Fruit fly (Drosophila melanogaster) whole organism, embryonic: Measurements from ENCODE around the gene Arpc2.

ENCODE experiments used
- Abd-B ChIP-seq: fragments of 200-800 bp; sonication (Bioruptor generic); optimal IDR thresholded peaks from 2 replicates; lab custom pipeline; 2018; ENCODE audit warnings: missing biosample characterization, mild to moderate bottlenecking, missing genetic modification characterization, moderate library complexity
- Adf1 ChIP-seq: fragments of 200-800 bp; sonication (Bioruptor generic); IDR thresholded peaks from 2 replicates; pipeline ENCODE4 v1.3.6; 2022; ENCODE audit warnings: missing biosample characterization, missing genetic modification characterization
- CG10147 ChIP-seq: fragments of 200-800 bp; sonication (Bioruptor generic); optimal IDR thresholded peaks from 2 replicates; lab custom pipeline; 2019; ENCODE audit warnings: missing biosample characterization, mild to moderate bottlenecking, missing genetic modification characterization, moderate library complexity
- CG11247 ChIP-seq: fragments of 200-800 bp; sonication (Bioruptor generic); IDR thresholded peaks from 2 replicates; pipeline ENCODE4 v1.3.6; 2022; ENCODE audit warnings: missing biosample characterization, missing genetic modification characterization
- CG12104 ChIP-seq: fragments of 200-800 bp; sonication (Bioruptor generic); optimal IDR thresholded peaks from 3 replicates; lab custom pipeline; 2016; ENCODE audit warnings: missing biosample characterization, missing genetic modification characterization
- CG12155 ChIP-seq: fragments of 200-800 bp; sonication (Bioruptor generic); optimal IDR thresholded peaks from 3 replicates; lab custom pipeline; 2016; ENCODE audit warnings: missing biosample characterization, missing genetic modification characterization
- CG12236 ChIP-seq: fragments of 200-800 bp; sonication (Bioruptor generic); optimal IDR thresholded peaks from 2 replicates; lab custom pipeline; 2016; ENCODE audit warnings: missing biosample characterization, missing genetic modification characterization
- CG12299 ChIP-seq: fragments of 200-800 bp; sonication (Bioruptor generic); optimal IDR thresholded peaks from 2 replicates; lab custom pipeline; 2018; ENCODE audit warnings: missing biosample characterization, mild to moderate bottlenecking, missing genetic modification characterization
- CG15011 ChIP-seq: fragments of 200-800 bp; sonication (Bioruptor generic); optimal IDR thresholded peaks from 3 replicates; lab custom pipeline; 2018; ENCODE audit warnings: missing biosample characterization, mild to moderate bottlenecking, missing genetic modification characterization
- CG15514 ChIP-seq: fragments of 200-800 bp; sonication (Bioruptor generic); optimal IDR thresholded peaks from 3 replicates; lab custom pipeline; 2017; ENCODE audit warnings: missing biosample characterization, missing genetic modification characterization, mild to moderate bottlenecking, moderate library complexity, missing genetic modification reagents
- CG1647 ChIP-seq: fragments of 200-800 bp; sonication (Bioruptor generic); optimal IDR thresholded peaks from 3 replicates; lab custom pipeline; 2016; ENCODE audit warnings: missing biosample characterization, missing genetic modification characterization
- CG17361 ChIP-seq: fragments of 200-800 bp; sonication (Bioruptor generic); IDR thresholded peaks from 3 replicates; pipeline ENCODE4 v1.3.6; 2022; ENCODE audit warnings: missing biosample characterization, missing genetic modification characterization
- CG18599 ChIP-seq: fragments of 200-800 bp; sonication (Bioruptor generic); optimal IDR thresholded peaks from 3 replicates; lab custom pipeline; 2017; ENCODE audit warnings: missing biosample characterization, missing genetic modification characterization, mild to moderate bottlenecking, moderate library complexity, missing genetic modification reagents
- CG2120 ChIP-seq: fragments of 200-800 bp; sonication (Bioruptor generic); optimal IDR thresholded peaks from 3 replicates; lab custom pipeline; 2016; ENCODE audit warnings: missing biosample characterization, missing genetic modification characterization
- CG3995 ChIP-seq: fragments of 200-800 bp; sonication (Bioruptor generic); optimal IDR thresholded peaks from 3 replicates; lab custom pipeline; 2016; ENCODE audit warnings: missing biosample characterization, missing genetic modification characterization
- CG4282 ChIP-seq: fragments of 200-800 bp; sonication (Bioruptor generic); optimal IDR thresholded peaks from 2 replicates; lab custom pipeline; 2016; ENCODE audit warnings: missing biosample characterization, missing genetic modification characterization
- CG4360 ChIP-seq: fragments of 200-800 bp; sonication (Bioruptor generic); IDR thresholded peaks from 2 replicates; pipeline ENCODE4 v1.3.6; 2022; ENCODE audit warnings: missing biosample characterization, missing genetic modification characterization
- CG8290 ChIP-seq, 3 experiments: fragments of 200-800 bp; sonication (Bioruptor generic); optimal IDR thresholded peaks; 2 replicates each; lab custom pipeline; 2016 to 2019; ENCODE audit warnings: missing biosample characterization in 3 of 3, missing genetic modification characterization in 3 of 3, mild to moderate bottlenecking in 2 of 3, moderate library complexity in 1 of 3
- CkIIα-i1 ChIP-seq: fragments of 200-800 bp; sonication (Bioruptor generic); IDR thresholded peaks from 2 replicates; pipeline ENCODE4 v1.3.6; 2022; ENCODE audit warnings: missing biosample characterization, missing genetic modification characterization
- CoRest ChIP-seq: fragments of 200-800 bp; sonication (Bioruptor generic); optimal IDR thresholded peaks from 3 replicates; lab custom pipeline; 2018; ENCODE audit warnings: missing biosample characterization, mild to moderate bottlenecking, missing genetic modification characterization, moderate library complexity
- Ets65A ChIP-seq: fragments of 200-800 bp; sonication (Bioruptor generic); peaks from one replicate; lab custom pipeline; 2016; ENCODE audit warnings: missing biosample characterization, missing genetic modification characterization
- Gug ChIP-seq: fragments of 200-800 bp; sonication (Bioruptor generic); IDR thresholded peaks from 4 replicates; pipeline ENCODE4 v1.3.6; 2022; ENCODE audit warnings: missing biosample characterization, missing genetic modification characterization
- H2.0 ChIP-seq: fragments of 200-800 bp; sonication (Bioruptor generic); IDR thresholded peaks from 2 replicates; pipeline ENCODE4 v1.3.6; 2022; ENCODE audit warnings: missing biosample characterization, missing genetic modification characterization
- Hr51 ChIP-seq, 2 experiments: fragments of 200-800 bp; sonication (Bioruptor generic); optimal IDR thresholded peaks; 2 replicates in 1 of 2; 3 replicates in 1 of 2; lab custom pipeline; 2016 to 2018; ENCODE audit warnings: missing biosample characterization in 2 of 2, missing genetic modification characterization in 2 of 2, mild to moderate bottlenecking in 1 of 2, moderate library complexity in 1 of 2
- Kr ChIP-seq: fragments of 200-800 bp; sonication (Bioruptor generic); optimal IDR thresholded peaks from 2 replicates; lab custom pipeline; 2017; ENCODE audit warnings: missing biosample characterization, mild to moderate bottlenecking, missing genetic modification characterization
- Max ChIP-seq: fragments of 200-800 bp; sonication (Bioruptor generic); optimal IDR thresholded peaks from 2 replicates; lab custom pipeline; 2016; ENCODE audit warnings: missing biosample characterization, mild to moderate bottlenecking, missing genetic modification characterization
- Nf-YC ChIP-seq: fragments of 200-800 bp; optimal IDR thresholded peaks from 3 replicates; lab custom pipeline; 2019; ENCODE audit warnings: missing biosample characterization, mild to moderate bottlenecking, missing genetic modification characterization, moderate library complexity
- NfI ChIP-seq: fragments of 200-800 bp; sonication (Bioruptor generic); optimal IDR thresholded peaks from 3 replicates; lab custom pipeline; 2018; ENCODE audit warnings: missing biosample characterization, mild to moderate bottlenecking, missing genetic modification characterization, moderate library complexity
- Oaz ChIP-seq: fragments of 200-800 bp; sonication (Bioruptor generic); IDR thresholded peaks from 2 replicates; pipeline ENCODE4 v1.3.6; 2022; ENCODE audit warnings: missing biosample characterization, missing genetic modification characterization
- Opbp ChIP-seq: fragments of 200-800 bp; sonication (Bioruptor generic); IDR thresholded peaks from 3 replicates; pipeline ENCODE4 v1.3.6; 2022; ENCODE audit warnings: missing biosample characterization, missing genetic modification characterization; ENCODE audit not compliant: partially characterized antibody
- Sin3A ChIP-seq: fragments of >200 bp; optimal IDR thresholded peaks from 2 replicates; lab custom pipeline; 2018
- Sox100B ChIP-seq: fragments of 200-800 bp; sonication (Bioruptor generic); optimal IDR thresholded peaks from 3 replicates; lab custom pipeline; 2018; ENCODE audit warnings: missing biosample characterization, mild to moderate bottlenecking, missing genetic modification characterization
- YL-1 ChIP-seq: fragments of 200-800 bp; sonication (Bioruptor generic); optimal IDR thresholded peaks from 3 replicates; lab custom pipeline; 2017; ENCODE audit warnings: missing biosample characterization, mild to moderate bottlenecking, missing genetic modification characterization
- al ChIP-seq: fragments of 200-800 bp; sonication (Bioruptor generic); IDR thresholded peaks from 2 replicates; pipeline ENCODE4 v1.3.6; 2022; ENCODE audit warnings: missing biosample characterization, missing genetic modification characterization
- ara ChIP-seq: fragments of 200-800 bp; sonication (Bioruptor generic); IDR thresholded peaks from 2 replicates; pipeline ENCODE4 v1.3.6; 2022; ENCODE audit warnings: missing biosample characterization, missing genetic modification characterization
- bbx ChIP-seq: fragments of 200-800 bp; sonication (Bioruptor generic); IDR thresholded peaks from 2 replicates; pipeline ENCODE4 v1.3.6; 2022; ENCODE audit warnings: missing biosample characterization, missing genetic modification characterization; ENCODE audit not compliant: partially characterized antibody
- cg ChIP-seq: fragments of 200-800 bp; sonication (Bioruptor generic); optimal IDR thresholded peaks from 3 replicates; lab custom pipeline; 2019; ENCODE audit warnings: missing biosample characterization, mild to moderate bottlenecking, missing genetic modification characterization, moderate library complexity
- danr ChIP-seq: fragments of 200-800 bp; sonication (Bioruptor generic); IDR thresholded peaks from 2 replicates; pipeline ENCODE4 v1.3.6; 2022; ENCODE audit warnings: missing biosample characterization, missing genetic modification characterization
- dysf ChIP-seq: fragments of 200-800 bp; sonication (Bioruptor generic); IDR thresholded peaks from 3 replicates; pipeline ENCODE4 v1.3.6; 2022; ENCODE audit warnings: missing biosample characterization, missing genetic modification characterization
- eyg ChIP-seq: fragments of 200-800 bp; sonication (Bioruptor generic); optimal IDR thresholded peaks from 3 replicates; lab custom pipeline; 2016; ENCODE audit warnings: missing biosample characterization, missing genetic modification characterization
- gce ChIP-seq: fragments of 200-800 bp; sonication (Bioruptor generic); IDR thresholded peaks from 3 replicates; pipeline ENCODE4 v1.3.6; 2022; ENCODE audit warnings: missing biosample characterization, missing genetic modification characterization
- gcm2 ChIP-seq: fragments of 200-800 bp; sonication (Bioruptor generic); optimal IDR thresholded peaks from 2 replicates; lab custom pipeline; 2016; ENCODE audit warnings: missing biosample characterization, missing genetic modification characterization
- gem ChIP-seq: fragments of 200-800 bp; sonication (Bioruptor generic); optimal IDR thresholded peaks from 2 replicates; lab custom pipeline; 2019; ENCODE audit warnings: missing biosample characterization, mild to moderate bottlenecking, missing genetic modification characterization, moderate library complexity
- grn ChIP-seq: fragments of 200-800 bp; sonication (Bioruptor generic); optimal IDR thresholded peaks from 3 replicates; lab custom pipeline; 2017; ENCODE audit warnings: missing biosample characterization, missing genetic modification characterization
- lbe ChIP-seq: fragments of 200-800 bp; sonication (Bioruptor generic); optimal IDR thresholded peaks from 2 replicates; lab custom pipeline; 2016; ENCODE audit warnings: missing biosample characterization, mild to moderate bottlenecking, missing genetic modification characterization
- pan ChIP-seq, 4 experiments: fragments of >200 bp in 3 of 4; fragments of 200-800 bp in 1 of 4; sonication (Bioruptor generic) in 1 of 4; optimal IDR thresholded peaks in 3 of 4; IDR thresholded peaks in 1 of 4; 2 replicates each; pipeline versions ENCODE4 v1.3.6 to Lab custom; 2017 to 2022; ENCODE audit warnings: missing biosample characterization in 2 of 4, missing genetic modification characterization in 2 of 4, mixed read lengths in 1 of 4
- pfk ChIP-seq: fragments of 200-800 bp; sonication (Bioruptor generic); optimal IDR thresholded peaks from 2 replicates; lab custom pipeline; 2018; ENCODE audit warnings: missing biosample characterization, mild to moderate bottlenecking, missing genetic modification characterization, moderate library complexity
- row ChIP-seq: fragments of 200-800 bp; sonication (Bioruptor generic); IDR thresholded peaks from 3 replicates; pipeline ENCODE4 v1.3.6; 2022; ENCODE audit warnings: missing biosample characterization, missing genetic modification characterization
- slou ChIP-seq: fragments of 200-800 bp; sonication (Bioruptor generic); optimal IDR thresholded peaks from 3 replicates; lab custom pipeline; 2016; ENCODE audit warnings: missing biosample characterization, missing genetic modification characterization
- trh ChIP-seq: fragments of 200-800 bp; sonication (Bioruptor generic); optimal IDR thresholded peaks from 2 replicates; lab custom pipeline; 2016; ENCODE audit warnings: missing biosample characterization, missing genetic modification characterization
- zf30C ChIP-seq: fragments of 200-800 bp; sonication (Bioruptor generic); optimal IDR thresholded peaks from 3 replicates; lab custom pipeline; 2018; ENCODE audit warnings: missing biosample characterization, mild to moderate bottlenecking, missing genetic modification characterization

Gene Arpc2

DNA sequence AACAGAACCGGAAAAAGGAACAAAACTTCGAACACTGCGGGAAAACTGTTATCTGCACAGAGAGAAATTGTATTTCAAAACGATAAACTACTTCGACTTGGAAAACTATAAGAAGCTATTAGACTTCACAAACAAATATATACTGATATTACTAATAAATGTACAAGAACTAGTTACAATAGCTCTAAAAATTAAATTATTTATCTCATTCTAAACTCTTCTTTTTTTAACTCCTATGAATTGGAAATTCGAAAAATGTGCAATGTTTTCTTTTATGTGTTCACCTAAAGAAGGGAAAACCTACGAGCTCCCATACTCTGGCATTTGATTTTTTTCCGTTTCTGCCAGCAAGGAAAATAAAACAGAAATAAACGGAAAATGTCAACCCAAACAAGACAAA, 15.4 kb upstream of the Arpc2 start (continued):
- TF ChIP-seq Opbp (no peak), zf30C (no peak), CG12299 (no peak), Max (GFP tag; lab: Kevin White, UChicago) (no peak), grn (no peak), Ets65A (GFP tag; lab: Kevin White, UChicago) (peak; percentile 27), gem (tag; lab: Kevin White, UChicago) (peak; percentile 46), CG17361 (no peak), YL-1 (GFP tag; lab: Kevin White, UChicago) (no peak), NfI (GFP tag; lab: Kevin White, UChicago) (no peak), lbe (GFP tag; lab: Kevin White, UChicago) (no peak), CG11247 (GFP tag; lab: Robert Waterston, UW) (no peak), CkIIα-i1 (GFP tag; lab: Robert Waterston, UW) (no peak), slou (GFP tag; lab: Kevin White, UChicago) (no peak), pfk (GFP tag; lab: Kevin White, UChicago) (no peak), CG12155 (GFP tag; lab: Kevin White, UChicago) (no peak), CG3995 (GFP tag; lab: Kevin White, UChicago) (no peak), gce (no peak), trh (GFP tag; lab: Kevin White, UChicago) (no peak), Nf-YC (tag; lab: Kevin White, UChicago) (no peak), CG15514 (GFP tag; lab: Kevin White, UChicago) (no peak), CG12236 (GFP tag; lab: Kevin White, UChicago) (no peak), CG1647 (GFP tag; lab: Kevin White, UChicago) (no peak), ara (GFP tag; lab: Robert Waterston, UW) (no peak), gcm2 (GFP tag; lab: Kevin White, UChicago) (no peak), CG10147 (GFP tag; lab: Kevin White, UChicago) (no peak), CG15011 (GFP tag; lab: Kevin White, UChicago) (no peak), al (GFP tag; lab: Robert Waterston, UW) (no peak), Gug (GFP tag; lab: Robert Waterston, UW) (no peak), CG4360 (no peak), Oaz (GFP tag; lab: Robert Waterston, UW) (no peak), CG18599 (GFP tag; lab: Kevin White, UChicago) (peak; percentile 15), CG4282 (GFP tag; lab: Kevin White, UChicago) (no peak), Sox100B (no peak), Sin3A (lab: Kevin White, UChicago) (no peak), CG8290 (GFP tag; optimal IDR thresholded peaks at IDR 0.05; lab: Kevin White, UChicago) (no peak), CG8290 (tag; optimal IDR thresholded peaks at IDR 0.05; lab: Kevin White, UChicago) (no peak), dysf (GFP tag; lab: Robert Waterston, UW) (no peak), row (peak; percentile 25; the same call in 1 of the 3 replicates), Abd-B (GFP tag; lab: Kevin White, UChicago) (no peak), CG12104 (GFP tag; lab: Kevin White, UChicago) (no peak), Kr (GFP tag; lab: Kevin White, UChicago) (no peak), CG2120 (peak; percentile 33), Adf1 (GFP tag; lab: Robert Waterston, UW) (no peak), eyg (GFP tag; lab: Kevin White, UChicago) (no peak), cg (no peak), bbx (GFP tag; lab: Robert Waterston, UW) (no peak), CoRest (tag; lab: Kevin White, UChicago) (no peak), pan (optimal IDR thresholded peaks at IDR 0.05; lab: Kevin White, UChicago) (no peak), pan (GFP tag; optimal IDR thresholded peaks at IDR 0.05 in 1 of 2, IDR thresholded peaks at IDR 0.05 in 1 of 2) (no peak), danr (GFP tag; lab: Robert Waterston, UW) (no peak), H2.0 (no peak), Hr51 (GFP tag; optimal IDR thresholded peaks at IDR 0.05; lab: Kevin White, UChicago) (peak in 1 of 2 experiments; percentile 8)
